Fruit fly (Drosophila melanogaster) whole organism, embryonic: ENCODE measurements around the gene Fum1.

Experiments used
- Atf3 ChIP-seq: fragments of 200-800 bp; sonication (Bioruptor generic); optimal IDR thresholded peaks from 3 replicates; lab custom pipeline; 2016; ENCODE audit warnings: missing biosample characterization, missing genetic modification characterization
- Awh ChIP-seq: fragments of 200-800 bp; sonication (Bioruptor generic); IDR thresholded peaks from 2 replicates; pipeline ENCODE4, ENCODE4 v1.3.6; 2022; ENCODE audit warnings: missing biosample characterization, missing genetic modification characterization
- B-H2 ChIP-seq: fragments of 200-800 bp; sonication (Bioruptor generic); optimal IDR thresholded peaks from 2 replicates; lab custom pipeline; 2018; ENCODE audit warnings: missing biosample characterization, mild to moderate bottlenecking, missing genetic modification characterization
- BEAF-32 ChIP-seq: fragments of 200-800 bp; sonication (Bioruptor generic); optimal IDR thresholded peaks from 3 replicates; lab custom pipeline; 2017; ENCODE audit warnings: missing biosample characterization, missing genetic modification characterization, mild to moderate bottlenecking, moderate library complexity, missing genetic modification reagents
- CG11504 ChIP-seq: fragments of 200-800 bp; sonication (Bioruptor generic); optimal IDR thresholded peaks from 3 replicates; lab custom pipeline; 2019; ENCODE audit warnings: missing biosample characterization, mild to moderate bottlenecking, missing genetic modification characterization, moderate library complexity
- CG12659 ChIP-seq: fragments of 200-800 bp; sonication (Bioruptor generic); optimal IDR thresholded peaks from 3 replicates; lab custom pipeline; 2017; ENCODE audit warnings: mild to moderate bottlenecking, missing biosample characterization, missing genetic modification reagents, missing genetic modification characterization
- CG13624 ChIP-seq: fragments of 200-800 bp; sonication (Bioruptor generic); optimal IDR thresholded peaks from 2 replicates; lab custom pipeline; 2016; ENCODE audit warnings: missing biosample characterization, missing genetic modification characterization
- CG14710 ChIP-seq: fragments of 200-800 bp; sonication (Bioruptor generic); optimal IDR thresholded peaks from 3 replicates; lab custom pipeline; 2019; ENCODE audit warnings: missing biosample characterization, mild to moderate bottlenecking, missing genetic modification characterization, moderate library complexity
- CG1603 ChIP-seq: fragments of 200-800 bp; sonication (Bioruptor generic); optimal IDR thresholded peaks from 2 replicates; lab custom pipeline; 2019; ENCODE audit warnings: missing biosample characterization, mild to moderate bottlenecking, missing genetic modification characterization, moderate library complexity
- CG3065 ChIP-seq: fragments of 200-800 bp; sonication (Bioruptor generic); optimal IDR thresholded peaks from 2 replicates; lab custom pipeline; 2016; ENCODE audit warnings: missing biosample characterization, missing genetic modification characterization
- CG3281 ChIP-seq: fragments of 200-800 bp; sonication (Bioruptor generic); optimal IDR thresholded peaks from 3 replicates; lab custom pipeline; 2017; ENCODE audit warnings: missing biosample characterization, mild to moderate bottlenecking, missing genetic modification characterization
- CG34376 ChIP-seq: fragments of 200-800 bp; sonication (Bioruptor generic); optimal IDR thresholded peaks from 2 replicates; lab custom pipeline; 2018; ENCODE audit warnings: missing biosample characterization, mild to moderate bottlenecking, missing genetic modification characterization
- CG3726 ChIP-seq: fragments of 200-800 bp; sonication (Bioruptor generic); IDR thresholded peaks from 3 replicates; pipeline ENCODE4, ENCODE4 v1.3.6; 2022; ENCODE audit warnings: missing biosample characterization, missing genetic modification characterization
- CG8089 ChIP-seq: fragments of 200-800 bp; sonication (Bioruptor generic); optimal IDR thresholded peaks from 3 replicates; lab custom pipeline; 2016; ENCODE audit warnings: missing biosample characterization, missing genetic modification characterization
- CG8359 ChIP-seq: fragments of 200-800 bp; sonication (Bioruptor generic); optimal IDR thresholded peaks from 2 replicates; lab custom pipeline; 2017; ENCODE audit warnings: missing biosample characterization, mild to moderate bottlenecking, missing genetic modification characterization, borderline replicate concordance
- CG9609 ChIP-seq: fragments of 200-800 bp; sonication (Bioruptor generic); optimal IDR thresholded peaks from 3 replicates; lab custom pipeline; 2016; ENCODE audit warnings: missing biosample characterization, missing genetic modification characterization
- CG9932 ChIP-seq: fragments of 200-800 bp; sonication (Bioruptor generic); IDR thresholded peaks from 2 replicates; pipeline ENCODE4 v1.3.6; 2022; ENCODE audit warnings: missing biosample characterization, missing genetic modification characterization
- CTCF ChIP-seq: fragments of 200-800 bp; sonication (Bioruptor generic); optimal IDR thresholded peaks from 2 replicates; lab custom pipeline; 2017; ENCODE audit warnings: missing biosample characterization, mild to moderate bottlenecking, missing genetic modification characterization, moderate library complexity
- CrebB ChIP-seq: fragments of 200-800 bp; sonication (Bioruptor generic); optimal IDR thresholded peaks from 3 replicates; lab custom pipeline; 2018; ENCODE audit warnings: missing biosample characterization, mild to moderate bottlenecking, missing genetic modification characterization
- D19A ChIP-seq: fragments of 200-800 bp; optimal IDR thresholded peaks from 3 replicates; lab custom pipeline; 2019; ENCODE audit warnings: missing biosample characterization, mild to moderate bottlenecking, missing genetic modification characterization, moderate library complexity
- Drgx ChIP-seq: fragments of 200-800 bp; sonication (Bioruptor generic); IDR thresholded peaks from 2 replicates; pipeline ENCODE4 v1.3.6; 2022; ENCODE audit warnings: missing biosample characterization, missing genetic modification characterization
- ERR ChIP-seq: fragments of 200-800 bp; sonication (Bioruptor generic); optimal IDR thresholded peaks from 2 replicates; lab custom pipeline; 2016; ENCODE audit warnings: missing biosample characterization, missing genetic modification characterization
- Elba2 ChIP-seq: fragments of 200-800 bp; sonication (Bioruptor generic); optimal IDR thresholded peaks from 3 replicates; lab custom pipeline; 2016; ENCODE audit warnings: missing biosample characterization, missing genetic modification characterization
- Ets97D ChIP-seq: fragments of 200-800 bp; sonication (Bioruptor generic); optimal IDR thresholded peaks from 3 replicates; lab custom pipeline; 2016; ENCODE audit warnings: missing biosample characterization, missing genetic modification characterization
- Hand ChIP-seq: fragments of 200-800 bp; sonication (Bioruptor generic); optimal IDR thresholded peaks from 2 replicates; lab custom pipeline; 2017; ENCODE audit warnings: mild to moderate bottlenecking, missing biosample characterization, missing genetic modification reagents, missing genetic modification characterization
- Hr51 ChIP-seq, 2 experiments: fragments of 200-800 bp; sonication (Bioruptor generic); optimal IDR thresholded peaks; 2 replicates in 1 of 2; 3 replicates in 1 of 2; lab custom pipeline; 2016 to 2018; ENCODE audit warnings: missing biosample characterization in 2 of 2, missing genetic modification characterization in 2 of 2, mild to moderate bottlenecking in 1 of 2, moderate library complexity in 1 of 2
- Lpt ChIP-seq: fragments of >200 bp; optimal IDR thresholded peaks from 2 replicates; lab custom pipeline; 2018; ENCODE audit warnings: missing biosample characterization, missing genetic modification characterization
- Myb ChIP-seq: fragments of 200-800 bp; sonication (Bioruptor generic); optimal IDR thresholded peaks from 2 replicates; lab custom pipeline; 2016; ENCODE audit warnings: missing biosample characterization, missing genetic modification characterization
- NFAT ChIP-seq: fragments of 200-800 bp; sonication (Bioruptor generic); IDR thresholded peaks from 2 replicates; pipeline ENCODE4 v1.3.6; 2022; ENCODE audit warnings: missing biosample characterization, missing genetic modification characterization
- Ptx1 ChIP-seq: fragments of 200-800 bp; sonication (Bioruptor generic); IDR thresholded peaks from 2 replicates; pipeline ENCODE4 v1.3.6; 2022; ENCODE audit warnings: missing biosample characterization, missing genetic modification characterization
- Ravus ChIP-seq: fragments of 200-800 bp; sonication (Bioruptor generic); IDR thresholded peaks from 2 replicates; pipeline ENCODE4 v1.3.6; 2022; ENCODE audit warnings: missing biosample characterization, missing genetic modification characterization
- Sox100B ChIP-seq: fragments of 200-800 bp; sonication (Bioruptor generic); optimal IDR thresholded peaks from 3 replicates; lab custom pipeline; 2018; ENCODE audit warnings: missing biosample characterization, mild to moderate bottlenecking, missing genetic modification characterization
- Sox102F ChIP-seq: fragments of 200-800 bp; sonication (Bioruptor generic); optimal IDR thresholded peaks from 2 replicates; lab custom pipeline; 2018; ENCODE audit warnings: missing biosample characterization, mild to moderate bottlenecking, missing genetic modification characterization, moderate library complexity
- Xbp1 ChIP-seq: fragments of 200-800 bp; sonication (Bioruptor generic); optimal IDR thresholded peaks from 3 replicates; lab custom pipeline; 2016; ENCODE audit warnings: missing biosample characterization, mild to moderate bottlenecking, missing genetic modification characterization
- abd-A ChIP-seq: fragments of 200-800 bp; sonication (Bioruptor generic); optimal IDR thresholded peaks from 3 replicates; lab custom pipeline; 2019; ENCODE audit warnings: missing biosample characterization, mild to moderate bottlenecking, missing genetic modification characterization, moderate library complexity
- ac ChIP-seq: fragments of 200-800 bp; sonication (Bioruptor generic); optimal IDR thresholded peaks from 3 replicates; lab custom pipeline; 2017; ENCODE audit warnings: missing biosample characterization, mild to moderate bottlenecking, missing genetic modification characterization
- ap ChIP-seq: fragments of 200-800 bp; sonication (Bioruptor generic); IDR thresholded peaks from 2 replicates; pipeline ENCODE4 v1.3.6; 2022; ENCODE audit warnings: missing biosample characterization, missing genetic modification characterization
- bcd ChIP-seq: fragments of 200-800 bp; sonication (Bioruptor generic); optimal IDR thresholded peaks from 2 replicates; lab custom pipeline; 2017; ENCODE audit warnings: missing biosample characterization, mild to moderate bottlenecking, missing genetic modification characterization
- emc ChIP-seq: fragments of 200-800 bp; sonication (Bioruptor generic); optimal IDR thresholded peaks from 2 replicates; lab custom pipeline; 2016; ENCODE audit warnings: missing biosample characterization, missing genetic modification characterization
- hth ChIP-seq: fragments of >200 bp; optimal IDR thresholded peaks from 2 replicates; lab custom pipeline; 2017; ENCODE audit warnings: inconsistent platforms
- ind ChIP-seq: fragments of 200-800 bp; sonication (Bioruptor generic); optimal IDR thresholded peaks from 3 replicates; lab custom pipeline; 2016; ENCODE audit warnings: missing biosample characterization, missing genetic modification characterization
- insv ChIP-seq, 2 experiments: fragments of 200-800 bp; sonication (Bioruptor generic); optimal IDR thresholded peaks; 3 replicates each; lab custom pipeline; 2016 to 2018; ENCODE audit warnings: missing biosample characterization in 2 of 2, missing genetic modification characterization in 2 of 2
- nmo ChIP-seq: fragments of 200-800 bp; sonication (Bioruptor generic); optimal IDR thresholded peaks from 2 replicates; lab custom pipeline; 2018; ENCODE audit warnings: missing biosample characterization, mild to moderate bottlenecking, missing genetic modification characterization, moderate library complexity
- nom ChIP-seq: fragments of 200-800 bp; sonication (Bioruptor generic); optimal IDR thresholded peaks from 2 replicates; lab custom pipeline; 2017; ENCODE audit warnings: missing biosample characterization, missing genetic modification characterization, mild to moderate bottlenecking, moderate library complexity, missing genetic modification reagents
- pb ChIP-seq: fragments of 200-800 bp; sonication (Bioruptor generic); optimal IDR thresholded peaks from 3 replicates; lab custom pipeline; 2016; ENCODE audit warnings: missing biosample characterization, missing genetic modification characterization
- salm ChIP-seq: fragments of 200-800 bp; sonication (Bioruptor generic); optimal IDR thresholded peaks from 2 replicates; lab custom pipeline; 2018; ENCODE audit warnings: missing biosample characterization, mild to moderate bottlenecking, missing genetic modification characterization
- sens ChIP-seq: fragments of 200-800 bp; sonication (Bioruptor generic); peaks from one replicate; lab custom pipeline; 2016; ENCODE audit warnings: missing biosample characterization, missing genetic modification characterization
- sima ChIP-seq: fragments of 200-800 bp; sonication (Bioruptor generic); optimal IDR thresholded peaks from 2 replicates; lab custom pipeline; 2016; ENCODE audit warnings: missing biosample characterization, missing genetic modification characterization
- tap ChIP-seq: fragments of 200-800 bp; optimal IDR thresholded peaks from 3 replicates; lab custom pipeline; 2019; ENCODE audit warnings: missing biosample characterization, mild to moderate bottlenecking, missing genetic modification characterization, moderate library complexity
- tna ChIP-seq: fragments of 200-800 bp; sonication (Bioruptor generic); IDR thresholded peaks from 2 replicates; pipeline ENCODE4 v1.3.6; 2022; ENCODE audit warnings: missing biosample characterization, missing genetic modification characterization; ENCODE audit not compliant: partially characterized antibody
- vvl ChIP-seq: fragments of 200-800 bp; sonication (Bioruptor generic); IDR thresholded peaks from 2 replicates; pipeline ENCODE4 v1.3.6; 2022; ENCODE audit warnings: missing biosample characterization, missing genetic modification characterization
- wdn ChIP-seq: fragments of 200-800 bp; sonication (Bioruptor generic); IDR thresholded peaks from 2 replicates; pipeline ENCODE4 v1.3.6; 2022; ENCODE audit warnings: missing biosample characterization, missing genetic modification characterization
- z ChIP-seq: fragments of 200-800 bp; sonication (Bioruptor generic); IDR thresholded peaks from 3 replicates; pipeline ENCODE4 v1.3.6; 2022; ENCODE audit warnings: missing biosample characterization, missing genetic modification characterization

The Fum1 gene

dm6 chrX:6661392-6661837 is 16.8 kb upstream of the Fum1 start, which contains the start of the genes CG3224 and Ctr1A (continued):
- TF ChIP-seq Hand (GFP tag; lab: Kevin White, UChicago): no peak
- TF ChIP-seq CG3065 (GFP tag; lab: Kevin White, UChicago): no peak
- no peak for TF ChIP-seq wdn (GFP tag; lab: Robert Waterston, UW)
- no peak for TF ChIP-seq ap (GFP tag; lab: Robert Waterston, UW)
- no peak for TF ChIP-seq CG8089 (GFP tag; lab: Kevin White, UChicago)
- no peak for TF ChIP-seq z (GFP tag; lab: Robert Waterston, UW)
- peak; percentile 51 for TF ChIP-seq CG13624 (GFP tag; lab: Kevin White, UChicago)
- no peak for TF ChIP-seq pb (GFP tag; lab: Kevin White, UChicago)
- peak; percentile 100 for TF ChIP-seq CG14710 (tag; lab: Kevin White, UChicago)
- no peak for TF ChIP-seq Sox100B (GFP tag; lab: Kevin White, UChicago)
- TF ChIP-seq CG3726: no peak
- TF ChIP-seq nmo: peak; percentile 24
- TF ChIP-seq Lpt (GFP tag; lab: Kevin White, UChicago): no peak
- no peak for TF ChIP-seq CG9609 (GFP tag; lab: Kevin White, UChicago)
- peak; percentile 57 for TF ChIP-seq BEAF-32
- no peak for TF ChIP-seq ac (GFP tag; lab: Kevin White, UChicago)
- TF ChIP-seq CrebB (tag; lab: Kevin White, UChicago): no peak
- TF ChIP-seq Ptx1: no peak
- no peak for TF ChIP-seq tna (GFP tag; lab: Robert Waterston, UW)
- no peak for TF ChIP-seq CTCF
- no peak for TF ChIP-seq D19A (tag; lab: Kevin White, UChicago)
- TF ChIP-seq CG12659 (GFP tag; lab: Kevin White, UChicago): peak; percentile 50
- TF ChIP-seq Sox102F (GFP tag; lab: Kevin White, UChicago): no peak
- no peak for TF ChIP-seq Elba2 (GFP tag; lab: Kevin White, UChicago)
- TF ChIP-seq sens (GFP tag; lab: Kevin White, UChicago): peak; percentile 32
- no peak for TF ChIP-seq CG3281 (GFP tag; lab: Kevin White, UChicago)
- TF ChIP-seq salm: no peak
- TF ChIP-seq Atf3 (GFP tag; lab: Kevin White, UChicago): no peak
- no peak for TF ChIP-seq emc
- no peak for TF ChIP-seq Xbp1 (GFP tag; lab: Kevin White, UChicago)
- no peak for TF ChIP-seq CG11504 (tag; lab: Kevin White, UChicago)
- peak; percentile 62 for TF ChIP-seq abd-A (tag; lab: Kevin White, UChicago)
- no peak for TF ChIP-seq Awh (GFP tag; lab: Robert Waterston, UW)
- TF ChIP-seq CG9932 (GFP tag; lab: Robert Waterston, UW): no peak
- no peak for TF ChIP-seq CG8359
- no peak for TF ChIP-seq bcd (GFP tag; lab: Kevin White, UChicago)
- no peak for TF ChIP-seq nom (GFP tag; lab: Kevin White, UChicago)
- TF ChIP-seq vvl (GFP tag; lab: Robert Waterston, UW): no peak
- TF ChIP-seq ERR (GFP tag; lab: Kevin White, UChicago): no peak
- no peak for TF ChIP-seq tap (tag; lab: Kevin White, UChicago)
- TF ChIP-seq sima (GFP tag; lab: Kevin White, UChicago): no peak
- peak; percentile 31 for TF ChIP-seq CG1603 (tag; lab: Kevin White, UChicago)
- no peak for TF ChIP-seq Myb (GFP tag; lab: Kevin White, UChicago)
- TF ChIP-seq B-H2: no peak
- TF ChIP-seq ind (GFP tag; lab: Kevin White, UChicago): no peak
- TF ChIP-seq Ravus (GFP tag; lab: Robert Waterston, UW): no peak
- TF ChIP-seq insv (GFP tag; optimal IDR thresholded peaks at IDR 0.05; lab: Kevin White, UChicago): peak in 1 of 2 experiments; percentile 11
- peak in 1 of 2 experiments; percentile 17 for TF ChIP-seq Hr51 (GFP tag; optimal IDR thresholded peaks at IDR 0.05; lab: Kevin White, UChicago)
- TF ChIP-seq hth (lab: Kevin White, UChicago): no peak
- no peak for TF ChIP-seq Drgx (GFP tag; lab: Robert Waterston, UW)
- TF ChIP-seq NFAT (GFP tag; lab: Robert Waterston, UW): no peak
- no peak for TF ChIP-seq CG34376 (GFP tag; lab: Kevin White, UChicago)
- peak; percentile 51 for TF ChIP-seq Ets97D (GFP tag; lab: Kevin White, UChicago)
